Fruit fly (Drosophila melanogaster) whole organism, wandering third instar larva: ENCODE results near the gene CG42571.

Source experiments
- Abd-B ChIP-seq: fragments of >200 bp; optimal IDR thresholded peaks from 2 replicates; lab custom pipeline; 2017; ENCODE audit warnings: missing biosample characterization, missing genetic modification characterization
- Hnf4 ChIP-seq: fragments of 200-800 bp; sonication (Bioruptor generic); optimal IDR thresholded peaks from 2 replicates; lab custom pipeline; 2016; ENCODE audit warnings: missing biosample characterization, mild to moderate bottlenecking, missing genetic modification characterization
- N ChIP-seq: fragments of >200 bp; optimal IDR thresholded peaks from 2 replicates; lab custom pipeline; 2018; ENCODE audit warnings: missing biosample characterization, missing external identifiers, missing genetic modification characterization
- OdsH ChIP-seq: fragments of 200-800 bp; sonication (Bioruptor generic); optimal IDR thresholded peaks from 2 replicates; lab custom pipeline; 2016; ENCODE audit warnings: missing biosample characterization, mild to moderate bottlenecking, missing genetic modification characterization
- Sp1 ChIP-seq: fragments of 200-800 bp; sonication (Bioruptor generic); optimal IDR thresholded peaks from 3 replicates; lab custom pipeline; 2019; ENCODE audit warnings: missing biosample characterization, mild to moderate bottlenecking, missing genetic modification characterization, moderate library complexity
- br ChIP-seq: fragments of 200-800 bp; sonication (Bioruptor generic); optimal IDR thresholded peaks from 2 replicates; lab custom pipeline; 2016; ENCODE audit warnings: missing biosample characterization, missing genetic modification characterization
- h ChIP-seq: fragments of 200-800 bp; sonication (Bioruptor generic); optimal IDR thresholded peaks from 3 replicates; lab custom pipeline; 2016; ENCODE audit warnings: missing biosample characterization, mild to moderate bottlenecking, missing genetic modification characterization
- lola ChIP-seq: fragments of >200 bp; optimal IDR thresholded peaks from 2 replicates; lab custom pipeline; 2017; ENCODE audit warnings: missing biosample characterization, missing genetic modification characterization
- pan ChIP-seq: fragments of >200 bp; optimal IDR thresholded peaks from 2 replicates; lab custom pipeline; 2017
- tai ChIP-seq: sonication (Bioruptor generic); optimal IDR thresholded peaks from 2 replicates; lab custom pipeline; 2016; ENCODE audit warnings: missing biosample characterization, missing genetic modification characterization

- TF ChIP-seq Sp1 (GFP tag; lab: Kevin White, UChicago) (no peak), Hnf4 (GFP tag; lab: Kevin White, UChicago) (no peak), OdsH (GFP tag; lab: Kevin White, UChicago) (no peak), pan (lab: Kevin White, UChicago) (no peak), lola (no peak), br (no peak), Abd-B (no peak), N (GFP tag; lab: Kevin White, UChicago) (no peak), tai (GFP tag; lab: Kevin White, UChicago) (no peak), h (no peak)
Observed at dm6 chr3L:15708158-15708557, 8.1 kb upstream of the CG42571 start.
